Fruit fly (Drosophila melanogaster) whole organism, embryonic: ENCODE measurements around the gene a10.

ENCODE experiments used
- Atf3 ChIP-seq: fragments of 200-800 bp; sonication (Bioruptor generic); optimal IDR thresholded peaks from 3 replicates; lab custom pipeline; 2016; ENCODE audit warnings: missing biosample characterization, missing genetic modification characterization
- CG11398 ChIP-seq: fragments of 200-800 bp; sonication (Bioruptor generic); optimal IDR thresholded peaks from 2 replicates; lab custom pipeline; 2016; ENCODE audit warnings: missing biosample characterization, missing genetic modification characterization
- CG12299 ChIP-seq: fragments of 200-800 bp; sonication (Bioruptor generic); optimal IDR thresholded peaks from 2 replicates; lab custom pipeline; 2018; ENCODE audit warnings: missing biosample characterization, mild to moderate bottlenecking, missing genetic modification characterization
- CG12391 ChIP-seq: fragments of 200-800 bp; sonication (Bioruptor generic); optimal IDR thresholded peaks from 3 replicates; lab custom pipeline; 2018; ENCODE audit warnings: missing biosample characterization, mild to moderate bottlenecking, missing genetic modification characterization, moderate library complexity
- CG14050 ChIP-seq: fragments of 200-800 bp; sonication (Bioruptor generic); IDR thresholded peaks from 3 replicates; pipeline ENCODE4 v1.3.6; 2022; ENCODE audit warnings: missing biosample characterization, missing genetic modification characterization
- CG15514 ChIP-seq: fragments of 200-800 bp; sonication (Bioruptor generic); optimal IDR thresholded peaks from 3 replicates; lab custom pipeline; 2017; ENCODE audit warnings: missing biosample characterization, missing genetic modification characterization, mild to moderate bottlenecking, moderate library complexity, missing genetic modification reagents
- CG16815 ChIP-seq: fragments of 200-800 bp; sonication (Bioruptor generic); optimal IDR thresholded peaks from 3 replicates; lab custom pipeline; 2017; ENCODE audit warnings: missing biosample characterization, mild to moderate bottlenecking, missing genetic modification characterization
- CG17802 ChIP-seq: fragments of 200-800 bp; sonication (Bioruptor generic); optimal IDR thresholded peaks from 2 replicates; lab custom pipeline; 2018; ENCODE audit warnings: missing biosample characterization, mild to moderate bottlenecking, missing genetic modification characterization, moderate library complexity
- CG1792 ChIP-seq: fragments of 200-800 bp; sonication (Bioruptor generic); optimal IDR thresholded peaks from 2 replicates; lab custom pipeline; 2016; ENCODE audit warnings: missing biosample characterization, missing genetic modification characterization
- CG31224 ChIP-seq: fragments of 200-800 bp; sonication (Bioruptor generic); IDR thresholded peaks from 2 replicates; pipeline ENCODE4 v1.3.6; 2022; ENCODE audit warnings: missing biosample characterization, missing genetic modification characterization
- CG32532 ChIP-seq: fragments of 200-800 bp; sonication (Bioruptor generic); IDR thresholded peaks from 2 replicates; pipeline ENCODE4 v1.3.6; 2022; ENCODE audit warnings: missing biosample characterization, missing genetic modification characterization
- CG32767 ChIP-seq: fragments of 200-800 bp; sonication (Bioruptor generic); IDR thresholded peaks from 2 replicates; pipeline ENCODE4 v1.3.6; 2022; ENCODE audit warnings: missing biosample characterization, missing genetic modification characterization
- CG3995 ChIP-seq: fragments of 200-800 bp; sonication (Bioruptor generic); optimal IDR thresholded peaks from 3 replicates; lab custom pipeline; 2016; ENCODE audit warnings: missing biosample characterization, missing genetic modification characterization
- CG4707 ChIP-seq: fragments of 200-800 bp; sonication (Bioruptor generic); optimal IDR thresholded peaks from 2 replicates; lab custom pipeline; 2018; ENCODE audit warnings: missing biosample characterization, mild to moderate bottlenecking, missing genetic modification characterization, moderate library complexity
- CG6175 ChIP-seq: fragments of 200-800 bp; sonication (Bioruptor generic); IDR thresholded peaks from 3 replicates; pipeline ENCODE4 v1.3.6; 2022; ENCODE audit warnings: missing biosample characterization, missing genetic modification characterization
- CG6689 ChIP-seq: fragments of 200-800 bp; sonication (Bioruptor generic); IDR thresholded peaks from 2 replicates; pipeline ENCODE4 v1.3.6; 2022; ENCODE audit warnings: missing biosample characterization, missing genetic modification characterization
- CG6854 ChIP-seq: fragments of 200-800 bp; sonication (Bioruptor generic); optimal IDR thresholded peaks from 3 replicates; lab custom pipeline; 2017; ENCODE audit warnings: missing biosample characterization, mild to moderate bottlenecking, missing genetic modification characterization
- CG7928 ChIP-seq: fragments of 200-800 bp; sonication (Bioruptor generic); optimal IDR thresholded peaks from 2 replicates; lab custom pipeline; 2017; ENCODE audit warnings: missing biosample characterization, mild to moderate bottlenecking, missing genetic modification characterization
- HLHmδ ChIP-seq: fragments of 200-800 bp; sonication (Bioruptor generic); optimal IDR thresholded peaks from 2 replicates; lab custom pipeline; 2018; ENCODE audit warnings: missing biosample characterization, mild to moderate bottlenecking, missing genetic modification characterization, moderate library complexity
- Hr3 ChIP-seq: fragments of 200-800 bp; sonication (Bioruptor generic); optimal IDR thresholded peaks from 3 replicates; lab custom pipeline; 2016; ENCODE audit warnings: missing biosample characterization, missing genetic modification characterization
- Kr ChIP-seq: fragments of 200-800 bp; sonication (Bioruptor generic); optimal IDR thresholded peaks from 2 replicates; lab custom pipeline; 2017; ENCODE audit warnings: missing biosample characterization, mild to moderate bottlenecking, missing genetic modification characterization
- Med ChIP-seq: fragments of 200-800 bp; sonication (Bioruptor generic); peaks from one replicate; lab custom pipeline; 2016; ENCODE audit warnings: missing biosample characterization, missing genetic modification characterization, mild to moderate bottlenecking, inconsistent platforms, moderate library complexity
- Oli ChIP-seq: fragments of 200-800 bp; sonication (Bioruptor generic); optimal IDR thresholded peaks from 2 replicates; lab custom pipeline; 2018; ENCODE audit warnings: missing biosample characterization, mild to moderate bottlenecking, missing genetic modification characterization, moderate library complexity
- Pdp1 ChIP-seq, 2 experiments: fragments of 200-800 bp; sonication (Bioruptor generic); optimal IDR thresholded peaks; 3 replicates each; lab custom pipeline; 2016; ENCODE audit warnings: missing biosample characterization in 2 of 2, missing genetic modification characterization in 2 of 2, mild to moderate bottlenecking in 1 of 2, moderate library complexity in 1 of 2
- Ravus ChIP-seq: fragments of 200-800 bp; sonication (Bioruptor generic); IDR thresholded peaks from 2 replicates; pipeline ENCODE4 v1.3.6; 2022; ENCODE audit warnings: missing biosample characterization, missing genetic modification characterization
- Rx ChIP-seq: fragments of 200-800 bp; sonication (Bioruptor generic); IDR thresholded peaks from 2 replicates; pipeline ENCODE4 v1.3.6; 2022; ENCODE audit warnings: missing biosample characterization, missing genetic modification characterization
- Sin3A ChIP-seq: fragments of >200 bp; optimal IDR thresholded peaks from 2 replicates; lab custom pipeline; 2018
- Ssrp ChIP-seq: fragments of 200-800 bp; sonication (Bioruptor generic); optimal IDR thresholded peaks from 2 replicates; lab custom pipeline; 2018; ENCODE audit warnings: missing biosample characterization, mild to moderate bottlenecking, missing genetic modification characterization, moderate library complexity
- Usf ChIP-seq: fragments of 200-800 bp; sonication (Bioruptor generic); optimal IDR thresholded peaks from 2 replicates; lab custom pipeline; 2017; ENCODE audit warnings: missing genotype, missing biosample characterization, missing genetic modification characterization
- aop ChIP-seq: fragments of 200-800 bp; sonication (Bioruptor generic); IDR thresholded peaks from 2 replicates; pipeline ENCODE4 v1.3.6; 2022; ENCODE audit warnings: missing biosample characterization, missing genetic modification characterization
- cas ChIP-seq: fragments of 200-800 bp; sonication (Bioruptor generic); IDR thresholded peaks from 2 replicates; pipeline ENCODE4 v1.3.6; 2022; ENCODE audit warnings: missing biosample characterization, missing genetic modification characterization
- chinmo ChIP-seq: fragments of 200-800 bp; sonication (Bioruptor generic); IDR thresholded peaks from 4 replicates; pipeline ENCODE4 v1.3.6; 2022; ENCODE audit warnings: missing biosample characterization, missing genetic modification characterization; ENCODE audit not compliant: partially characterized antibody
- croc ChIP-seq: fragments of 200-800 bp; sonication (Bioruptor generic); conservative IDR thresholded peaks from 3 replicates; pipeline ENCODE4 v1.3.6; 2022; ENCODE audit warnings: missing biosample characterization, missing genetic modification characterization
- cwo ChIP-seq: fragments of 200-800 bp; sonication (Bioruptor generic); optimal IDR thresholded peaks from 3 replicates; lab custom pipeline; 2017; ENCODE audit warnings: missing biosample characterization, missing genetic modification characterization, mild to moderate bottlenecking, moderate library complexity, missing genetic modification reagents
- dpn ChIP-seq, 2 experiments: fragments of 200-800 bp; sonication (Bioruptor generic); optimal IDR thresholded peaks; 3 replicates each; lab custom pipeline; 2016; ENCODE audit warnings: missing biosample characterization in 2 of 2, missing genetic modification characterization in 2 of 2
- esg ChIP-seq: fragments of 200-800 bp; sonication (Bioruptor generic); conservative IDR thresholded peaks from 2 replicates; pipeline ENCODE4 v1.3.6; 2022; ENCODE audit warnings: missing biosample characterization, missing genetic modification characterization
- fd3F ChIP-seq: fragments of 200-800 bp; sonication (Bioruptor generic); optimal IDR thresholded peaks from 2 replicates; lab custom pipeline; 2018; ENCODE audit warnings: missing biosample characterization, mild to moderate bottlenecking, missing genetic modification characterization, moderate library complexity
- gfzf ChIP-seq: fragments of 200-800 bp; sonication (Bioruptor generic); optimal IDR thresholded peaks from 2 replicates; lab custom pipeline; 2016; ENCODE audit warnings: missing biosample characterization, mild to moderate bottlenecking, missing genetic modification characterization, moderate library complexity
- kah ChIP-seq: fragments of 200-800 bp; sonication (Bioruptor generic); optimal IDR thresholded peaks from 2 replicates; lab custom pipeline; 2018; ENCODE audit warnings: missing biosample characterization, mild to moderate bottlenecking, missing genetic modification characterization
- kni ChIP-seq: fragments of 200-800 bp; sonication (Bioruptor generic); optimal IDR thresholded peaks from 3 replicates; lab custom pipeline; 2017; ENCODE audit warnings: mild to moderate bottlenecking, missing biosample characterization, missing genetic modification reagents, missing genetic modification characterization
- lab ChIP-seq: fragments of 200-800 bp; sonication (Bioruptor generic); optimal IDR thresholded peaks from 3 replicates; lab custom pipeline; 2017; ENCODE audit warnings: missing biosample characterization, missing genetic modification characterization, mild to moderate bottlenecking, moderate library complexity, missing genetic modification reagents
- lbe ChIP-seq: fragments of 200-800 bp; sonication (Bioruptor generic); optimal IDR thresholded peaks from 2 replicates; lab custom pipeline; 2016; ENCODE audit warnings: missing biosample characterization, mild to moderate bottlenecking, missing genetic modification characterization
- nmo ChIP-seq: fragments of 200-800 bp; sonication (Bioruptor generic); optimal IDR thresholded peaks from 2 replicates; lab custom pipeline; 2018; ENCODE audit warnings: missing biosample characterization, mild to moderate bottlenecking, missing genetic modification characterization, moderate library complexity
- pfk ChIP-seq: fragments of 200-800 bp; sonication (Bioruptor generic); optimal IDR thresholded peaks from 2 replicates; lab custom pipeline; 2018; ENCODE audit warnings: missing biosample characterization, mild to moderate bottlenecking, missing genetic modification characterization, moderate library complexity
- sens-2 ChIP-seq: fragments of 200-800 bp; sonication (Bioruptor generic); IDR thresholded peaks from 2 replicates; pipeline ENCODE4 v1.3.6; 2022; ENCODE audit warnings: missing biosample characterization, missing genetic modification characterization
- sug ChIP-seq: fragments of 200-800 bp; optimal IDR thresholded peaks from 2 replicates; lab custom pipeline; 2019; ENCODE audit warnings: missing biosample characterization, mild to moderate bottlenecking, missing genetic modification characterization, moderate library complexity
- tio ChIP-seq: fragments of 200-800 bp; sonication (Bioruptor generic); optimal IDR thresholded peaks from 2 replicates; lab custom pipeline; 2017; ENCODE audit warnings: missing biosample characterization, missing genetic modification characterization, inconsistent platforms
- twi ChIP-seq: fragments of 200-800 bp; optimal IDR thresholded peaks from 2 replicates; lab custom pipeline; 2019; ENCODE audit warnings: missing biosample characterization, mild to moderate bottlenecking, missing genetic modification characterization, moderate library complexity

Gene a10

DNA sequence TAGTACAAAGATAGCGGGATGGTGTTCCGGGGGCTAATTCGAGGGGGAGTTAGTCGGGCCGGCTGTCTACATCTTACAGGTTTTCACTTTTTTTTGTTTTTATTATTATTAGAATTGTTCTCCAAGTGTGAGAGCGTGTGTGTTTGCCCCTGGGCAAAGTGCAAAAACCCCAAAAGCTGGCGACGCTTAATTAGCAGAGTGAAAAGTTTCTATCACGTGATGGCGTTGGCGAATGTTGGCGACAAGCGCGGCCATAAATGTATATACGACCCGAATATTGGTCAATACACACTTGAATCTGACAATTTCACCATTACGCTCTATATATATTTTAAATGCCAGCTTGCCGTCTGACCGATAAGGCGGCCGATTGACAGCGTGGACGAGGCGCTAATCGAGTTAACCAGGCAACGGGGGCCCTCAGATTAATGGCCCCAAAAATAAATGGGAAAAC, 14.6 kb downstream of the a10 start (continued):
- TF ChIP-seq dpn (GFP tag; optimal IDR thresholded peaks at IDR 0.05; lab: Kevin White, UChicago) (no peak), esg (GFP tag; lab: Robert Waterston, UW) (no peak), lab (peak; percentile 15), CG32767 (GFP tag; lab: Robert Waterston, UW) (no peak), CG1792 (GFP tag; lab: Kevin White, UChicago) (no peak)

DNA sequence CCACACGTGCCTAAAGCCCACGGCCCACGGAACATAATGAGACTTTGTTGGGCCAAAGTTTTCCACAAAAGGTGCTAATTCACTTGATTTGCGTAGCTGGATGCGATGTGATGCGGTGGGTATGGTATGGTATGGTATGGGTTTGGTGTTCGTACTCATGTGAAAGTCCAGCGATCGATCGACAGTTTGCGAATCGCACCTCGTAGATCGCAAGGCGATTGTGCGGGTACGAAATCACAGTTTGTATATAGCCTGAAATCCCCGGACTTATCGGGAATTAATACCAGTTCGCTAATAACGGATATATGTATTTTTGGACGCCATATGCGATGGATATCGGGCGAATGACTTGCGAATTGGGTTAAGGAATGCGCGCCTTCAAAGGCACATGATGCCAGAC, 15.6 kb downstream of the a10 start:
- TF ChIP-seq cas (no peak), CG3995 (GFP tag; lab: Kevin White, UChicago) (peak; percentile 6)

DNA sequence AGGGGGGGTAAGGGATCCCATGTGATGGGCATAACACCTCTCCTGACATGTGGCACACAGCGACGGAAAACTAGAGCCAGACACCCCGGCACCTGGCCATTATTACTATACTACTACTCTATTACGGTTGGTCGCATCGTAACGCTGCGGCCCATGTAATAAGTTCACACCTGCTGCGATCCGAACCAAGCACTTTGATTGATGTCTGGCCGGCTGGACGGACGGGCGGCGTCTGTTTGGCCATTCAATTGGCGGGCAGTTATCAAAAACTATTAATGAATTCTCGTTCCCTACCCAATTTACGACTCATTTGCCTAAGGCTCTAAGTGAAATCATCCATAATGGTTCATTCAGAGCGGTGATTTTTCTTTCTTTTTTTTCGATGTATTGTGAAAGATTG, 16.0 kb downstream of the a10 start:
- peak; percentile 62 for TF ChIP-seq lab
- no peak for TF ChIP-seq HLHmδ (GFP tag; lab: Kevin White, UChicago)
- no peak for TF ChIP-seq kah (GFP tag; lab: Kevin White, UChicago)
- TF ChIP-seq CG17802 (tag; lab: Kevin White, UChicago) = no peak
- no peak for TF ChIP-seq sug (tag; lab: Kevin White, UChicago)
- no peak for TF ChIP-seq CG4707
- peak in 1 of 2 experiments; percentile 8 for TF ChIP-seq Pdp1 (GFP tag; optimal IDR thresholded peaks at IDR 0.05; lab: Kevin White, UChicago)
- no peak for TF ChIP-seq CG6689
- 0 out of 4 replicates have a peak, but pooled peaks have one; percentile 29 for TF ChIP-seq chinmo (GFP tag; lab: Robert Waterston, UW)
- no peak for TF ChIP-seq Rx (GFP tag; lab: Robert Waterston, UW)
- TF ChIP-seq CG31224 (GFP tag; lab: Robert Waterston, UW) = no peak
- TF ChIP-seq Sin3A = no peak
- TF ChIP-seq Atf3 (GFP tag; lab: Kevin White, UChicago) = no peak
- TF ChIP-seq tio (GFP tag; lab: Kevin White, UChicago) = no peak
- TF ChIP-seq kni (GFP tag; lab: Kevin White, UChicago) = no peak
- TF ChIP-seq CG15514 (GFP tag; lab: Kevin White, UChicago) = no peak
- no peak for TF ChIP-seq lbe (GFP tag; lab: Kevin White, UChicago)
- TF ChIP-seq twi (tag; lab: Kevin White, UChicago) = no peak
- no peak for TF ChIP-seq fd3F (GFP tag; lab: Kevin White, UChicago)
- no peak for TF ChIP-seq CG12391 (tag; lab: Kevin White, UChicago)
- no peak for TF ChIP-seq CG6854 (GFP tag; lab: Kevin White, UChicago)
- no peak for TF ChIP-seq CG32532 (GFP tag; lab: Robert Waterston, UW)
- no peak for TF ChIP-seq CG7928
- no peak for TF ChIP-seq gfzf (GFP tag; lab: Kevin White, UChicago)
- TF ChIP-seq CG14050 (GFP tag; lab: Robert Waterston, UW) = no peak
- no peak for TF ChIP-seq sens-2 (GFP tag; lab: Robert Waterston, UW)
- no peak for TF ChIP-seq Usf (GFP tag; lab: Kevin White, UChicago)
- TF ChIP-seq pfk (GFP tag; lab: Kevin White, UChicago) = no peak
- peak; percentile 50 for TF ChIP-seq Med (GFP tag; lab: Kevin White, UChicago)
- TF ChIP-seq CG6175 (GFP tag; lab: Robert Waterston, UW) = 0 out of 3 replicates have a peak, but pooled peaks have one; percentile 2
- TF ChIP-seq Hr3 = no peak
- no peak for TF ChIP-seq CG11398 (GFP tag; lab: Kevin White, UChicago)
- TF ChIP-seq cwo = peak; percentile 42
- TF ChIP-seq Ssrp = no peak
- TF ChIP-seq CG12299 = no peak
- TF ChIP-seq Ravus (GFP tag; lab: Robert Waterston, UW) = no peak
- TF ChIP-seq croc = no peak
- TF ChIP-seq CG16815 = no peak
- no peak for TF ChIP-seq Kr
- TF ChIP-seq aop = no peak
- no peak for TF ChIP-seq nmo (GFP tag; lab: Kevin White, UChicago)
- TF ChIP-seq Oli (tag; lab: Kevin White, UChicago) = no peak
